Worm (Caenorhabditis elegans) whole organism, L3 larva: Measurements from ENCODE around the gene M03E7.2.

Experiments
- R02D3.7 ChIP-seq: fragments of 150-350 bp; optimal IDR thresholded peaks from 2 replicates; lab custom pipeline; 2014; ENCODE audit warnings: missing biosample characterization, missing genetic modification characterization
- ZK546.5 ChIP-seq: sonication (generic microtip); optimal IDR thresholded peaks from 2 replicates; lab custom pipeline; 2017; ENCODE audit warnings: missing biosample characterization, missing genetic modification characterization
- ceh-28 ChIP-seq: fragments of 150-350 bp; optimal IDR thresholded peaks from 2 replicates; lab custom pipeline; 2014; ENCODE audit warnings: missing biosample characterization, missing genetic modification reagents, missing genetic modification characterization
- ceh-9 ChIP-seq: sonication (generic microtip); optimal IDR thresholded peaks from 2 replicates; lab custom pipeline; 2018; ENCODE audit warnings: missing biosample characterization, missing genetic modification characterization
- egl-5 ChIP-seq: fragments of 150-350 bp; optimal IDR thresholded peaks from 2 replicates; lab custom pipeline; 2017; ENCODE audit warnings: missing biosample characterization, missing genetic modification reagents, missing genetic modification characterization, inconsistent platforms
- elt-1 ChIP-seq: fragments of 150-350 bp; optimal IDR thresholded peaks from 2 replicates; lab custom pipeline; 2014; ENCODE audit warnings: missing biosample characterization, missing genetic modification characterization
- elt-2 ChIP-seq: sonication (generic microtip); optimal IDR thresholded peaks from 2 replicates; lab custom pipeline; 2016; ENCODE audit warnings: missing genetic modification reagents, mild to moderate bottlenecking, missing genetic modification characterization, missing compliant biosample characterization
- elt-3 ChIP-seq, 3 experiments: fragments of 150-350 bp in 1 of 3; sonication (generic microtip) in 2 of 3; optimal IDR thresholded peaks; 2 replicates in 2 of 3; 4 replicates in 1 of 3; lab custom pipeline; 2014 to 2017; ENCODE audit warnings: missing biosample characterization in 3 of 3, missing genetic modification characterization in 3 of 3
- eor-1 ChIP-seq, 2 experiments: fragments of 150-350 bp; optimal IDR thresholded peaks; 2 replicates each; lab custom pipeline; 2014 to 2018; ENCODE audit warnings: missing biosample characterization in 2 of 2, missing genetic modification characterization in 2 of 2
- fkh-10 ChIP-seq: sonication (generic microtip); optimal IDR thresholded peaks from 2 replicates; lab custom pipeline; 2017; ENCODE audit warnings: missing biosample characterization, missing genetic modification reagents, missing genetic modification characterization
- fkh-2 ChIP-seq: fragments of 150-350 bp; optimal IDR thresholded peaks from 2 replicates; lab custom pipeline; 2014; ENCODE audit warnings: missing biosample characterization, missing genetic modification reagents, missing genetic modification characterization
- hmg-11 ChIP-seq: sonication (generic microtip); optimal IDR thresholded peaks from 2 replicates; lab custom pipeline; 2016; ENCODE audit warnings: missing genetic modification characterization, missing compliant biosample characterization
- lin-15B ChIP-seq: fragments of 150-350 bp; optimal IDR thresholded peaks from 2 replicates; lab custom pipeline; 2014; ENCODE audit warnings: missing biosample characterization, missing genetic modification characterization
- lin-39 ChIP-seq: fragments of 150-350 bp; optimal IDR thresholded peaks from 2 replicates; lab custom pipeline; 2018; ENCODE audit warnings: missing biosample characterization, missing genetic modification reagents, missing genetic modification characterization
- nfya-1 ChIP-seq: sonication (generic microtip); optimal IDR thresholded peaks from 2 replicates; lab custom pipeline; 2017; ENCODE audit warnings: missing genetic modification characterization, mild to moderate bottlenecking, missing compliant biosample characterization, antibody characterized with exemption, moderate library complexity; ENCODE audit not compliant: insufficient read depth
- nhr-11 ChIP-seq: fragments of 150-350 bp; optimal IDR thresholded peaks from 2 replicates; lab custom pipeline; 2014; ENCODE audit warnings: missing biosample characterization, missing genetic modification characterization
- nhr-12 ChIP-seq: fragments of 150-350 bp; optimal IDR thresholded peaks from 2 replicates; lab custom pipeline; 2014; ENCODE audit warnings: missing biosample characterization, missing genetic modification characterization
- nhr-237 ChIP-seq: fragments of 150-350 bp; optimal IDR thresholded peaks from 2 replicates; lab custom pipeline; 2014; ENCODE audit warnings: missing biosample characterization, missing genetic modification characterization
- nhr-25 ChIP-seq: sonication (generic microtip); optimal IDR thresholded peaks from 2 replicates; lab custom pipeline; 2017; ENCODE audit warnings: missing biosample characterization, missing genetic modification characterization
- nhr-43 ChIP-seq: sonication (generic microtip); optimal IDR thresholded peaks from 2 replicates; lab custom pipeline; 2016; ENCODE audit warnings: mild to moderate bottlenecking, missing genetic modification characterization, missing compliant biosample characterization; ENCODE audit not compliant: poor library complexity, severe bottlenecking
- nhr-67 ChIP-seq: fragments of 150-350 bp; optimal IDR thresholded peaks from 2 replicates; lab custom pipeline; 2014; ENCODE audit warnings: missing biosample characterization, missing genetic modification characterization
- nhr-76 ChIP-seq: fragments of 150-350 bp; sonication (generic microtip); optimal IDR thresholded peaks from 5 replicates; lab custom pipeline; 2014; ENCODE audit warnings: missing biosample characterization, missing genetic modification characterization
- nhr-77 ChIP-seq: fragments of 150-350 bp; optimal IDR thresholded peaks from 2 replicates; lab custom pipeline; 2014; ENCODE audit warnings: missing biosample characterization, missing genetic modification characterization
- pha-4 ChIP-seq: fragments of 150-350 bp; optimal IDR thresholded peaks from 2 replicates; lab custom pipeline; 2014; ENCODE audit warnings: missing biosample characterization, missing genetic modification reagents, missing genetic modification characterization
- pqm-1 ChIP-seq: fragments of 150-350 bp; optimal IDR thresholded peaks from 2 replicates; lab custom pipeline; 2017; ENCODE audit warnings: missing biosample characterization, missing genetic modification characterization, inconsistent platforms
- sea-2 ChIP-seq: fragments of 150-350 bp; sonication (generic microtip); optimal IDR thresholded peaks from 4 replicates; lab custom pipeline; 2014; ENCODE audit warnings: missing biosample characterization, missing genetic modification reagents, missing genetic modification characterization
- snpc-4 ChIP-seq: fragments of 150-350 bp; optimal IDR thresholded peaks from 2 replicates; lab custom pipeline; 2014; ENCODE audit warnings: missing biosample characterization, missing genetic modification characterization
- unc-62 ChIP-seq: fragments of 150-350 bp; sonication (generic microtip); optimal IDR thresholded peaks from 4 replicates; lab custom pipeline; 2014; ENCODE audit warnings: missing biosample characterization, missing genetic modification reagents, missing genetic modification characterization
- ztf-11 ChIP-seq: fragments of 150-350 bp; optimal IDR thresholded peaks from 2 replicates; lab custom pipeline; 2014; ENCODE audit warnings: missing biosample characterization, missing genetic modification characterization
- ztf-4 ChIP-seq: fragments of 150-350 bp; optimal IDR thresholded peaks from 2 replicates; lab custom pipeline; 2014; ENCODE audit warnings: missing biosample characterization, missing genetic modification characterization

Gene M03E7.2

ce11 chrV:5619372-5619771 lies 2.0 kb downstream of the M03E7.2 start:
- TF ChIP-seq nfya-1 (tag; lab: Kevin White, UChicago) (peak; percentile 27), nhr-76 (tag; lab: Kevin White, UChicago) (no peak), ztf-4 (tag; lab: Kevin White, UChicago) (no peak), pha-4 (tag; lab: Kevin White, UChicago) (peak; percentile 39), nhr-11 (tag; lab: Kevin White, UChicago) (no peak), lin-15B (tag; lab: Kevin White, UChicago) (no peak)

DNA sequence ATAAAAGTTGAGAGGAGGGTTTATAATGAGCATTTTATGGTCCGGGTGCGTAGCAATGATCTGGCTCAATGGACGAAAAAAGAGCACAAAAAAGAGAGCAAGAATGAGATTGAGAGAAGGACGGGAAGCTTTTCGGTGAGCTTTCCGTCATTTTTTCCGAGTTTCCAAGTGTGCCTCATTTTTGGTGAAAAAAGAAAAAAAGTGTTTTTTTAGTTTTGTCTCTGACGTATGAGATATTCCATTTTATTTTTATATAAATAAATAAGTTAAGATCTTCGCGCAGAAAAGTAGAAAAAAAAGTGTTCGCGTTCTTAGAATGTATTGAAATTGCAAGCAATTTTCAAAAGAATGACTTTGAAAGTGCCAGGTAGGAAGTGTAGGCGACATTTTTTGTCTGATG lies 2.6 kb downstream of the M03E7.2 start, which contains the start of gene memb-2:
memb-2 (minus strand) TSS at position 101 of the 400 bp plus-strand sequence.
- TF ChIP-seq nhr-67 (tag; lab: Kevin White, UChicago) (no peak), egl-5 (tag; lab: Kevin White, UChicago) (peak; percentile 21)

DNA sequence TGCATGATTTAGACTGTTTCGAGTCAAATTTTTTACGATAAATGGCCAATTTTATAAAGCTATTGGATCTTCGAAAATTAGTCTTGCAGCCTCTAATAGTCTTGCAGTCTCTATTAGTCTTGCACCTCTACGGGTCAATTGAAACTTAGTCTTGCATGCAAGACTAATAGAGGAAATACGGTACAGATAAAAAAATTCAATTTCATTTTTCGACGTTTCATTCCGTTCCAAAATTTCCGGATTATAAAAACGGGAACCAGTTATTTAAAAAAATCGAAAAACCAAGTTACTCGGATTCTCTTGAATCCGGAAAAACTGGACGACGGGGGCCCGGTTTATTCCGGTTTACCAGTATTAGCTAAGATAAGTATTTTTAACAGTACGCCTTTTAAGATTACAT lies 4.0 kb downstream of the M03E7.2 start, which contains the start of gene M03E7.1:
M03E7.1 (plus strand) TSS at position 301 of the 400 bp plus-strand sequence.
- TF ChIP-seq sea-2 (GFP tag; lab: Kevin White, UChicago) (no peak), nhr-25 (tag; lab: Kevin White, UChicago) (no peak), ceh-9 (tag; lab: Kevin White, UChicago) (no peak), nfya-1 (tag; lab: Kevin White, UChicago) (no peak), nhr-11 (tag; lab: Kevin White, UChicago) (no peak), elt-1 (no peak), nhr-237 (tag; lab: Kevin White, UChicago) (no peak), fkh-2 (no peak), snpc-4 (tag; lab: Kevin White, UChicago) (no peak)

- peak; percentile 72 for TF ChIP-seq unc-62 (GFP tag; lab: Kevin White, UChicago)
- TF ChIP-seq ztf-4 (tag; lab: Kevin White, UChicago), result no peak
- TF ChIP-seq lin-39 (tag; lab: Kevin White, UChicago), result peak; percentile 39
These were observed 10.6 kb downstream of the M03E7.2 start for ce11 chrV:5628014-5628413.

DNA sequence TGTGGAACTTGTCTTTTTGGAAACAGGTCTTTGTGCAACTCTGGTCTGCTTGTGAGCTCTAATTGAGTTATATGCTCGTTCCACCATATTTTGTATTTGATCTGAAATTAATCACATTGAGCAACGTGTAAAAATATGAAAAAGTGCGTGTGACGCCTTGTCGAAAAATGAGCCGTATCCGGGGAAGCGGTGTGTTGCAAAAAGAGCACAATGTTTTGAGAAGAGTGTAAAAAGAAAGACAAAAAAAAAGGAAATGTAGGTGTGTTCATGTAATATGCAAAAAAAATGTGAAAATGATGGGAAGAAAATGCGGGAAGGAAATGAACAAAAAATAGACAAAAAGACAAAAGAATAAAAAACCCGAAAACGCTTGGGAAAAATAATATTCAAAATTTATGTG lies 13.4 kb downstream of the M03E7.2 start, which contains the start of gene acy-4:
acy-4 (minus strand) TSS at position 101 of the 400 bp plus-strand sequence.
- TF ChIP-seq eor-1 (tag; optimal IDR thresholded peaks at IDR 0.05; lab: Kevin White, UChicago) (no peak), egl-5 (tag; lab: Kevin White, UChicago) (no peak), ZK546.5 (tag; lab: Kevin White, UChicago) (no peak), nhr-43 (no peak), nhr-77 (tag; lab: Kevin White, UChicago) (no peak), nhr-12 (tag; lab: Kevin White, UChicago) (no peak)

ce11 chrV:5634445-5634844 lies 17.0 kb downstream of the M03E7.2 start:
- no peak for TF ChIP-seq fkh-10 (GFP tag; lab: Kevin White, UChicago)
- no peak for TF ChIP-seq ceh-28 (tag; lab: Kevin White, UChicago)
- TF ChIP-seq nhr-11 (tag; lab: Kevin White, UChicago), result no peak
- no peak for TF ChIP-seq nhr-12 (tag; lab: Kevin White, UChicago)
- TF ChIP-seq pqm-1, result peak; percentile 38
- peak; percentile 82 for TF ChIP-seq elt-2 (tag; lab: Kevin White, UChicago)
- TF ChIP-seq snpc-4 (tag; lab: Kevin White, UChicago), result no peak
- TF ChIP-seq lin-39 (tag; lab: Kevin White, UChicago), result no peak

ce11 chrV:5640072-5640471 lies 22.7 kb downstream of the M03E7.2 start:
- TF ChIP-seq lin-15B (tag; lab: Kevin White, UChicago), result peak; percentile 27

ce11 chrV:5644171-5644570 lies 26.8 kb downstream of the M03E7.2 start, which contains the start of gene srx-117:
Gene srx-117, plus strand, starts transcription at chrV:5644471.
- TF ChIP-seq elt-3 (tag; optimal IDR thresholded peaks at IDR 0.05; lab: Kevin White, UChicago), result no peak
- no peak for TF ChIP-seq ztf-11
- no peak for TF ChIP-seq hmg-11 (tag; lab: Kevin White, UChicago)
- no peak for TF ChIP-seq eor-1 (tag; optimal IDR thresholded peaks at IDR 0.05; lab: Kevin White, UChicago)
- TF ChIP-seq ceh-9 (tag; lab: Kevin White, UChicago), result no peak
- TF ChIP-seq nhr-76 (tag; lab: Kevin White, UChicago), result no peak
- TF ChIP-seq R02D3.7, result no peak
